Worm (Caenorhabditis elegans): ENCODE results near the gene K08D8.6.

ce11 chrIV:12891080-12891479, 772 bp upstream of the K08D8.6 start:
- TF ChIP-seq skn-1 (tag; optimal IDR thresholded peaks at IDR 0.05) (no peak), ceh-82 (tag; optimal IDR thresholded peaks at IDR 0.05) (no peak), fos-1 (tag; optimal IDR thresholded peaks at IDR 0.05) (no peak), ama-1 (optimal IDR thresholded peaks at IDR 0.05) (no peak)
